Fruit fly (Drosophila melanogaster): ENCODE results near the gene MICU1.

Gene MICU1

dm6 chr2L:7199635-7200110 is 17.6 kb downstream of the MICU1 start (continued):
- no peak for TF ChIP-seq CG1024 (GFP tag; IDR thresholded peaks at IDR 0.05)
- TF ChIP-seq BEAF-32 (GFP tag; optimal IDR thresholded peaks at IDR 0.05), result no peak
- no peak for TF ChIP-seq Ets97D (GFP tag; optimal IDR thresholded peaks at IDR 0.05)
- no peak for TF ChIP-seq danr (GFP tag; IDR thresholded peaks at IDR 0.05)
- TF ChIP-seq bsh (GFP tag; optimal IDR thresholded peaks at IDR 0.05), result peak in 1 of 2 experiments; percentile 38
- no peak for TF ChIP-seq kni (GFP tag; optimal IDR thresholded peaks at IDR 0.05)
- TF ChIP-seq CTCF (GFP tag; optimal IDR thresholded peaks at IDR 0.05), result no peak
- peak; percentile 35; the same call in 1 of the 2 replicates for TF ChIP-seq CG17328 (GFP tag; IDR thresholded peaks at IDR 0.05)
- TF ChIP-seq CG2116 (GFP tag; optimal IDR thresholded peaks at IDR 0.05), result no peak
- no peak for TF ChIP-seq dan (GFP tag; IDR thresholded peaks at IDR 0.05)
- no peak for TF ChIP-seq dmrt11E (tag; optimal IDR thresholded peaks at IDR 0.05)
- peak; percentile 68 for TF ChIP-seq Drgx (GFP tag; IDR thresholded peaks at IDR 0.05)
- no peak for TF ChIP-seq Mes4 (GFP tag; optimal IDR thresholded peaks at IDR 0.05)
- TF ChIP-seq CG9797 (GFP tag; optimal IDR thresholded peaks at IDR 0.05), result no peak
- TF ChIP-seq CG17829 (tag; optimal IDR thresholded peaks at IDR 0.05), result no peak
- no peak for TF ChIP-seq Atf3 (GFP tag; optimal IDR thresholded peaks at IDR 0.05)
- TF ChIP-seq D19B (GFP tag; optimal IDR thresholded peaks at IDR 0.05), result no peak
- TF ChIP-seq gt (GFP tag; IDR thresholded peaks at IDR 0.05), result no peak
- TF ChIP-seq Atf6 (GFP tag; IDR thresholded peaks at IDR 0.05), result no peak
- no peak for TF ChIP-seq pfk (GFP tag; optimal IDR thresholded peaks at IDR 0.05)
- no peak for TF ChIP-seq knrl (GFP tag; IDR thresholded peaks at IDR 0.05; ENCODE audit: partially characterized antibody)
- TF ChIP-seq CG42726 (GFP tag; IDR thresholded peaks at IDR 0.05; ENCODE audit: partially characterized antibody), result no peak
- no peak for TF ChIP-seq CG33213 (GFP tag; optimal IDR thresholded peaks at IDR 0.05)
- no peak for TF ChIP-seq CG11723 (GFP tag; optimal IDR thresholded peaks at IDR 0.05)
- no peak for TF ChIP-seq pho (GFP tag; optimal IDR thresholded peaks at IDR 0.05)
- TF ChIP-seq chinmo (GFP tag; IDR thresholded peaks at IDR 0.05; ENCODE audit: partially characterized antibody), result 0 out of 4 replicates have a peak, but pooled peaks have one; percentile 23
- TF ChIP-seq ci (GFP tag; IDR thresholded peaks at IDR 0.05), result 0 out of 3 replicates have a peak, but pooled peaks have one; percentile 8
- TF ChIP-seq CG6272 (GFP tag; IDR thresholded peaks at IDR 0.05), result no peak
- no peak for TF ChIP-seq CG4360 (GFP tag; IDR thresholded peaks at IDR 0.05)
- no peak for TF ChIP-seq bigmax (GFP tag; optimal IDR thresholded peaks at IDR 0.05)
- TF ChIP-seq CG13424 (tag; optimal IDR thresholded peaks at IDR 0.05), result no peak
- no peak for TF ChIP-seq dysf (GFP tag; IDR thresholded peaks at IDR 0.05)
- TF ChIP-seq Sox102F (GFP tag; optimal IDR thresholded peaks at IDR 0.05), result peak; percentile 51
- TF ChIP-seq CG6813 (GFP tag; optimal IDR thresholded peaks at IDR 0.05), result no peak
- no peak for TF ChIP-seq CG5245 (GFP tag; optimal IDR thresholded peaks at IDR 0.05)
- TF ChIP-seq CG31224 (GFP tag; IDR thresholded peaks at IDR 0.05), result no peak
- no peak for TF ChIP-seq CG8089 (GFP tag; optimal IDR thresholded peaks at IDR 0.05)
- no peak for TF ChIP-seq CG2129 (GFP tag; IDR thresholded peaks at IDR 0.05; ENCODE audit: partially characterized antibody)
- TF ChIP-seq CG7372 (GFP tag; IDR thresholded peaks at IDR 0.05), result no peak
- no peak for TF ChIP-seq nerfin-2 (GFP tag; IDR thresholded peaks at IDR 0.05; ENCODE audit: partially characterized antibody)
- TF ChIP-seq dpn (GFP tag; optimal IDR thresholded peaks at IDR 0.05), result no peak
- TF ChIP-seq CG12155 (GFP tag; optimal IDR thresholded peaks at IDR 0.05), result no peak
- no peak for TF ChIP-seq MTF-1 (GFP tag; optimal IDR thresholded peaks at IDR 0.05; ENCODE audit: borderline replicate concordance)
- TF ChIP-seq Xbp1 (GFP tag; optimal IDR thresholded peaks at IDR 0.05), result no peak
- no peak for TF ChIP-seq CG4854 (GFP tag; optimal IDR thresholded peaks at IDR 0.05)
- no peak for TF ChIP-seq mld (GFP tag; IDR thresholded peaks at IDR 0.05; ENCODE audit: partially characterized antibody)
- no peak for TF ChIP-seq esg (GFP tag; conservative IDR thresholded peaks at IDR 0.05)
- TF ChIP-seq rib (GFP tag; IDR thresholded peaks at IDR 0.05), result 0 out of 2 replicates have a peak, but pooled peaks have one; percentile 17
- no peak for TF ChIP-seq run (tag; optimal IDR thresholded peaks at IDR 0.05)
- no peak for TF ChIP-seq CG12071 (GFP tag; optimal IDR thresholded peaks at IDR 0.05)
- TF ChIP-seq CG4282 (GFP tag; optimal IDR thresholded peaks at IDR 0.05), result no peak
